Fruit fly (Drosophila melanogaster): ENCODE measurements around the gene CG42688.

The CG42688 gene

DNA sequence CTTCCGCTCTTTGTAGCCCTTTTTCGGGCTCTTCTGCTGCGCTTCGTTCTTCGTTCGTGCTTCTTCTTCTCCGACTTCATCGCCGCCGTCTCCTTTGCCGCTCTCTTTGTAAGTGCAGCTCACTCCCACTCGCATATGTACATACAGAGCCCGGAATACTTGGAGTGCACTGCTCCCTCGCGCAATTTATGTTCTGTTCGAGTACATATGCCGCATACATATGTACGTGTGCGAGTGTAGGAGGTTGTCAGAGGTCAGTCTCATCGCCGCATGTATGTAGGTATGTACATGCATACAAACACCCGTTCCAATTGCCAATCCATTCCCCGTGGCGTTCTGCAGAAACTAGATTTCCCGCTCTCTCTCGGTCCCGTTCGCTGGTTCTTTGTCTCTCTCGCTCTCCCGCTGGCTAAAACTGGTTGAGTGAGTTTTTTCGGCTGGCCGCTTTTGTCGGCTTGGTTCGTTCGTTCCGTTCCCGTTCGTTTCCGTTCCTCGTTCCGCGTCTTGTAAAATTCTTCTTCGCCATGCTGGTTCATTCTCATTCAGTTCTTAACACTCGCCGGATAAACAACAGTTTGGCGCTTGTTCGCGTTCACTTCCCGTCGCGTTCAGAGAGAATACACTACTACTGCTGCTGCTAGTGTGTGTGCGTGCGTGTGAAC is 24.5 kb downstream of the CG42688 start (continued):
- TF ChIP-seq CG15601 (tag; optimal IDR thresholded peaks at IDR 0.05) (peak; percentile 5), Abd-B (GFP tag; optimal IDR thresholded peaks at IDR 0.05) (no peak), CG8944 (GFP tag; optimal IDR thresholded peaks at IDR 0.05) (no peak), CG10274 (GFP tag; optimal IDR thresholded peaks at IDR 0.05) (no peak), kay (GFP tag; optimal IDR thresholded peaks at IDR 0.05) (no peak), CG16779 (GFP tag; IDR thresholded peaks at IDR 0.05) (no peak), sima (GFP tag; optimal IDR thresholded peaks at IDR 0.05) (no peak), Kr (GFP tag; optimal IDR thresholded peaks at IDR 0.05) (peak; percentile 46), pan (optimal IDR thresholded peaks at IDR 0.05) (no peak), pan (GFP tag; optimal IDR thresholded peaks at IDR 0.05 in 1 of 2, IDR thresholded peaks at IDR 0.05 in 1 of 2) (no peak), gsb-n (tag; optimal IDR thresholded peaks at IDR 0.05) (peak; percentile 51), slp2 (GFP tag; optimal IDR thresholded peaks at IDR 0.05) (no peak), Oaz (GFP tag; IDR thresholded peaks at IDR 0.05) (no peak), CG5245 (GFP tag; optimal IDR thresholded peaks at IDR 0.05) (no peak), CG1602 (GFP tag; optimal IDR thresholded peaks at IDR 0.05) (no peak), Sox102F (GFP tag; optimal IDR thresholded peaks at IDR 0.05) (no peak), CG42726 (GFP tag; IDR thresholded peaks at IDR 0.05; ENCODE audit: partially characterized antibody) (peak; percentile 75; the same call in 1 of the 2 replicates), Awh (GFP tag; IDR thresholded peaks at IDR 0.05) (no peak), ttk (GFP tag; IDR thresholded peaks at IDR 0.05) (no peak), CG6175 (GFP tag; IDR thresholded peaks at IDR 0.05) (no peak), yki (optimal IDR thresholded peaks at IDR 0.05) (peak; percentile 52), MTF-1 (GFP tag; optimal IDR thresholded peaks at IDR 0.05; ENCODE audit: borderline replicate concordance) (peak; percentile 49), Xbp1 (GFP tag; optimal IDR thresholded peaks at IDR 0.05) (no peak), Opbp (GFP tag; IDR thresholded peaks at IDR 0.05; ENCODE audit: partially characterized antibody) (peak; percentile 44; the same call in 1 of the 3 replicates), CG32772 (GFP tag; IDR thresholded peaks at IDR 0.05) (no peak), pum (GFP tag; optimal IDR thresholded peaks at IDR 0.05) (no peak), BtbVII (GFP tag; optimal IDR thresholded peaks at IDR 0.05) (peak; percentile 44), CG4854 (GFP tag; optimal IDR thresholded peaks at IDR 0.05) (no peak), zfh1 (GFP tag; IDR thresholded peaks at IDR 0.05) (no peak), HHEX (GFP tag; optimal IDR thresholded peaks at IDR 0.05) (peak; percentile 4), CG18476 (GFP tag; optimal IDR thresholded peaks at IDR 0.05) (no peak), pzg (GFP tag; optimal IDR thresholded peaks at IDR 0.05) (peak; percentile 6), tap (tag; optimal IDR thresholded peaks at IDR 0.05) (no peak), peb (GFP tag; IDR thresholded peaks at IDR 0.05) (0 out of 2 replicates have a peak, but pooled peaks have one; percentile 9), ato (GFP tag; IDR thresholded peaks at IDR 0.05; ENCODE audit: partially characterized antibody) (peak; percentile 49; the same call in 1 of the 2 replicates), Hmr (GFP tag; optimal IDR thresholded peaks at IDR 0.05) (peak; percentile 64), ERR (GFP tag; optimal IDR thresholded peaks at IDR 0.05) (no peak), tgo (GFP tag; IDR thresholded peaks at IDR 0.05) (no peak), Scr (GFP tag; IDR thresholded peaks at IDR 0.05; ENCODE audit: partially characterized antibody) (peak; percentile 48), sob (GFP tag; IDR thresholded peaks at IDR 0.05) (no peak), pho (GFP tag; optimal IDR thresholded peaks at IDR 0.05) (no peak), Oli (tag; optimal IDR thresholded peaks at IDR 0.05) (no peak), CG4282 (GFP tag; optimal IDR thresholded peaks at IDR 0.05) (no peak), Gsc (GFP tag; IDR thresholded peaks at IDR 0.05) (no peak), slbo (GFP tag; IDR thresholded peaks at IDR 0.05) (no peak), sim (GFP tag; IDR thresholded peaks at IDR 0.05) (0 out of 2 replicates have a peak, but pooled peaks have one; percentile 4), corto (GFP tag; optimal IDR thresholded peaks at IDR 0.05) (peak; percentile 40), CG16815 (GFP tag; optimal IDR thresholded peaks at IDR 0.05) (no peak), bsh (GFP tag; optimal IDR thresholded peaks at IDR 0.05) (peak in 1 of 2 experiments; percentile 37), Spps (tag; optimal IDR thresholded peaks at IDR 0.05) (peak; percentile 19)

Measured in whole organism, embryonic.